Worm (Caenorhabditis elegans) whole organism, young adult: ENCODE results near the gene F11A5.9.

Experiments used
- B0019.2 ChIP-seq: fragments of 200-800 bp; sonication (Bioruptor generic); conservative IDR thresholded peaks from 2 replicates; pipeline ENCODE4 v1.3.6; 2022; ENCODE audit warnings: missing genetic modification reagents, missing genetic modification characterization, missing compliant biosample characterization
- B0261.1 ChIP-seq: sonication (generic microtip); optimal IDR thresholded peaks from 2 replicates; lab custom pipeline; 2016; ENCODE audit warnings: mild to moderate bottlenecking, missing genetic modification characterization, moderate library complexity, missing compliant biosample characterization
- C06A6.2 ChIP-seq: fragments of 200-800 bp; sonication (Bioruptor generic); conservative IDR thresholded peaks from 2 replicates; pipeline ENCODE4 v1.3.6; 2022; ENCODE audit warnings: missing genetic modification characterization, missing compliant biosample characterization
- C17E4.6 ChIP-seq: fragments of 200-800 bp; sonication (Bioruptor generic); IDR thresholded peaks from 2 replicates; pipeline ENCODE4 v1.3.6; 2022; ENCODE audit warnings: missing genetic modification reagents, missing genetic modification characterization, missing compliant biosample characterization
- F39B2.1 ChIP-seq: fragments of 200-800 bp; sonication (Bioruptor generic); IDR thresholded peaks from 2 replicates; pipeline ENCODE4 v1.3.6; 2022; ENCODE audit warnings: missing genetic modification reagents, missing genetic modification characterization, missing compliant biosample characterization
- K12H6.12 ChIP-seq: fragments of 200-800 bp; sonication (Bioruptor generic); optimal IDR thresholded peaks from 2 replicates; lab custom pipeline; 2018; ENCODE audit warnings: mild to moderate bottlenecking, missing genetic modification characterization, missing compliant biosample characterization
- T07F8.4 ChIP-seq: sonication (generic microtip); optimal IDR thresholded peaks from 2 replicates; lab custom pipeline; 2016; ENCODE audit warnings: mild to moderate bottlenecking, missing genetic modification characterization, moderate library complexity, missing compliant biosample characterization
- T26A5.8 ChIP-seq: sonication (generic microtip); optimal IDR thresholded peaks from 2 replicates; lab custom pipeline; 2016; ENCODE audit warnings: missing genetic modification characterization, missing compliant biosample characterization
- Y53F4B.3 ChIP-seq: fragments of 200-800 bp; sonication (Bioruptor generic); IDR thresholded peaks from 2 replicates; pipeline ENCODE4 v1.3.6; 2022; ENCODE audit warnings: missing genetic modification reagents, missing genetic modification characterization, missing compliant biosample characterization
- Y53G8AR.9 ChIP-seq: fragments of 200-800 bp; sonication (Bioruptor generic); conservative IDR thresholded peaks from 2 replicates; pipeline ENCODE4 v1.3.6; 2022; ENCODE audit warnings: missing genetic modification reagents, missing genetic modification characterization, missing compliant biosample characterization
- Y79H2A.3 ChIP-seq: fragments of 200-800 bp; sonication (Bioruptor generic); conservative IDR thresholded peaks from 2 replicates; pipeline ENCODE4 v1.3.6; 2022; ENCODE audit warnings: missing genetic modification reagents, missing genetic modification characterization, missing compliant biosample characterization
- ZK185.1 ChIP-seq: sonication (generic microtip); optimal IDR thresholded peaks from 2 replicates; lab custom pipeline; 2016; ENCODE audit warnings: mild to moderate bottlenecking, missing genetic modification characterization, missing compliant biosample characterization; ENCODE audit not compliant: poor library complexity, severe bottlenecking
- akir-1 ChIP-seq: fragments of 200-800 bp; sonication (Bioruptor generic); optimal IDR thresholded peaks from 2 replicates; lab custom pipeline; 2018; ENCODE audit warnings: mild to moderate bottlenecking, missing genetic modification characterization, moderate library complexity, missing compliant biosample characterization
- atf-7 ChIP-seq: sonication (generic microtip); optimal IDR thresholded peaks from 2 replicates; lab custom pipeline; 2017; ENCODE audit warnings: mild to moderate bottlenecking, missing genetic modification characterization, missing compliant biosample characterization
- attf-6 ChIP-seq: fragments of 200-800 bp; sonication (Bioruptor generic); IDR thresholded peaks from 2 replicates; pipeline ENCODE4 v1.3.6; 2022; ENCODE audit warnings: missing genetic modification reagents, missing genetic modification characterization, missing compliant biosample characterization
- bed-1 ChIP-seq: fragments of 200-800 bp; sonication (Bioruptor generic); IDR thresholded peaks from 2 replicates; pipeline ENCODE4 v1.3.6; 2022; ENCODE audit warnings: missing genetic modification reagents, missing genetic modification characterization, missing compliant biosample characterization
- ceh-40 ChIP-seq: fragments of 200-800 bp; sonication (Bioruptor generic); IDR thresholded peaks from 2 replicates; pipeline ENCODE4 v1.3.6; 2022; ENCODE audit warnings: missing genetic modification characterization, missing compliant biosample characterization
- efl-1 ChIP-seq: fragments of 150-350 bp; optimal IDR thresholded peaks from 2 replicates; lab custom pipeline; 2014; ENCODE audit warnings: missing biosample characterization, missing genetic modification reagents, missing genetic modification characterization
- egrh-3 ChIP-seq: fragments of 200-800 bp; sonication (Bioruptor generic); IDR thresholded peaks from 2 replicates; pipeline ENCODE4 v1.3.6; 2022; ENCODE audit warnings: missing genetic modification reagents, missing genetic modification characterization, missing compliant biosample characterization
- him-1 ChIP-seq: sonication (generic microtip); optimal IDR thresholded peaks from 2 replicates; lab custom pipeline; 2016; ENCODE audit warnings: missing genotype, missing genetic modification reagents, missing genetic modification characterization, missing compliant biosample characterization
- hrde-1 ChIP-seq: sonication (generic microtip); optimal IDR thresholded peaks from 2 replicates; lab custom pipeline; 2016; ENCODE audit warnings: missing genetic modification characterization, mild to moderate bottlenecking, missing compliant biosample characterization, moderate library complexity, missing genotype, missing genetic modification reagents, borderline replicate concordance
- hsf-1 ChIP-seq: fragments of 200-800 bp; sonication (Bioruptor generic); IDR thresholded peaks from 2 replicates; pipeline ENCODE4 v1.3.6; 2022; ENCODE audit warnings: missing genetic modification reagents, missing genetic modification characterization, missing compliant biosample characterization
- let-526 ChIP-seq: fragments of 200-800 bp; sonication (Bioruptor generic); IDR thresholded peaks from 2 replicates; pipeline ENCODE4 v1.3.6; 2022; ENCODE audit warnings: missing genetic modification reagents, missing genetic modification characterization, missing compliant biosample characterization
- mcd-1 ChIP-seq: fragments of 200-800 bp; sonication (Bioruptor generic); IDR thresholded peaks from 2 replicates; pipeline ENCODE4 v1.3.6; 2022; ENCODE audit warnings: missing genetic modification reagents, missing genetic modification characterization, missing compliant biosample characterization
- pha-4 ChIP-seq: fragments of 150-350 bp; sonication (generic microtip); optimal IDR thresholded peaks from 2 replicates; lab custom pipeline; 2014; ENCODE audit warnings: missing biosample characterization, missing genetic modification reagents, missing genetic modification characterization
- rec-8 ChIP-seq, 2 experiments: sonication (generic microtip); optimal IDR thresholded peaks; 2 replicates each; lab custom pipeline; 2016; ENCODE audit warnings: mild to moderate bottlenecking in 2 of 2, missing genetic modification characterization in 2 of 2, missing genetic modification reagents in 2 of 2, missing genotype in 2 of 2, missing biosample characterization in 1 of 2, missing compliant biosample characterization in 1 of 2, moderate library complexity in 1 of 2
- rpc-1 ChIP-seq, 2 experiments: fragments of 150-350 bp in 1 of 2; sonication (generic microtip) in 1 of 2; optimal IDR thresholded peaks; 2 replicates each; lab custom pipeline; 2014 to 2018; ENCODE audit warnings: missing biosample characterization in 1 of 2, missing genetic modification characterization in 1 of 2, missing genetic modification reagents in 1 of 2, missing genotype in 1 of 2
- sdz-38 ChIP-seq: sonication (generic microtip); optimal IDR thresholded peaks from 2 replicates; lab custom pipeline; 2016; ENCODE audit warnings: missing genotype, missing genetic modification characterization, missing compliant biosample characterization
- snpc-1.1 ChIP-seq: sonication (generic microtip); optimal IDR thresholded peaks from 2 replicates; lab custom pipeline; 2017; ENCODE audit warnings: missing genetic modification characterization, mild to moderate bottlenecking, missing compliant biosample characterization, antibody characterized with exemption, moderate library complexity, missing genotype, missing genetic modification reagents; ENCODE audit not compliant: insufficient read depth
- snpc-3.4 ChIP-seq: sonication (generic microtip); optimal IDR thresholded peaks from 2 replicates; lab custom pipeline; 2017; ENCODE audit warnings: missing genetic modification characterization, mild to moderate bottlenecking, missing compliant biosample characterization, antibody characterized with exemption, moderate library complexity, missing genotype, missing genetic modification reagents
- snpc-4 ChIP-seq, 5 experiments: fragments of 150-350 bp in 1 of 5; sonication (generic microtip) in 4 of 5; optimal IDR thresholded peaks; 2 replicates each; lab custom pipeline; 2014 to 2018; ENCODE audit warnings: missing genetic modification characterization in 5 of 5, missing biosample characterization in 3 of 5, antibody characterized with exemption in 2 of 5, mild to moderate bottlenecking in 2 of 5, missing compliant biosample characterization in 2 of 5, missing genotype in 2 of 5, moderate library complexity in 2 of 5, missing genetic modification reagents in 1 of 5
- somi-1 ChIP-seq: fragments of 200-800 bp; sonication (Bioruptor generic); optimal IDR thresholded peaks from 2 replicates; lab custom pipeline; 2018; ENCODE audit warnings: mild to moderate bottlenecking, missing genetic modification characterization, missing compliant biosample characterization
- tbp1 ChIP-seq: fragments of 200-800 bp; sonication (Bioruptor generic); optimal IDR thresholded peaks from 2 replicates; lab custom pipeline; 2018; ENCODE audit warnings: mild to moderate bottlenecking, missing genetic modification characterization, missing compliant biosample characterization
- unc-62 ChIP-seq: fragments of 150-350 bp; optimal IDR thresholded peaks from 2 replicates; lab custom pipeline; 2014; ENCODE audit warnings: missing biosample characterization, missing genetic modification reagents, missing genetic modification characterization
- ztf-26 ChIP-seq: sonication (generic microtip); optimal IDR thresholded peaks from 2 replicates; lab custom pipeline; 2017; ENCODE audit warnings: missing genetic modification characterization, missing compliant biosample characterization
- ztf-3 ChIP-seq: fragments of 200-800 bp; sonication (Bioruptor generic); optimal IDR thresholded peaks from 2 replicates; lab custom pipeline; 2018; ENCODE audit warnings: mild to moderate bottlenecking, missing genetic modification characterization, missing compliant biosample characterization

Gene F11A5.9

ce11 chrV:16213323-16213722 is 1.4 kb upstream of the F11A5.9 start:
- TF ChIP-seq him-1 (no peak), ceh-40 (no peak), rec-8 (tag; optimal IDR thresholded peaks at IDR 0.05; lab: Kevin White, UChicago) (no peak), K12H6.12 (tag; lab: Kevin White, UChicago) (no peak), F39B2.1 (GFP tag; lab: Robert Waterston, UW) (no peak), Y53F4B.3 (GFP tag; lab: Robert Waterston, UW) (no peak), unc-62 (GFP tag; lab: Kevin White, UChicago) (no peak), ztf-3 (GFP tag; lab: Kevin White, UChicago) (no peak), hsf-1 (no peak), C06A6.2 (GFP tag; lab: Robert Waterston, UW) (peak; percentile 58; the same call in 1 of the 2 replicates), snpc-1.1 (tag; lab: Kevin White, UChicago) (no peak), C17E4.6 (GFP tag; lab: Robert Waterston, UW) (no peak), T26A5.8 (tag; lab: Kevin White, UChicago) (no peak), Y79H2A.3 (GFP tag; lab: Robert Waterston, UW) (no peak), mcd-1 (GFP tag; lab: Robert Waterston, UW) (no peak), sdz-38 (tag; lab: Kevin White, UChicago) (no peak), pha-4 (tag; lab: Kevin White, UChicago) (no peak), hrde-1 (no peak), B0019.2 (no peak), somi-1 (peak; percentile 30), ztf-26 (tag; lab: Kevin White, UChicago) (peak; percentile 65), T07F8.4 (no peak), efl-1 (GFP tag; lab: Kevin White, UChicago) (no peak)

DNA sequence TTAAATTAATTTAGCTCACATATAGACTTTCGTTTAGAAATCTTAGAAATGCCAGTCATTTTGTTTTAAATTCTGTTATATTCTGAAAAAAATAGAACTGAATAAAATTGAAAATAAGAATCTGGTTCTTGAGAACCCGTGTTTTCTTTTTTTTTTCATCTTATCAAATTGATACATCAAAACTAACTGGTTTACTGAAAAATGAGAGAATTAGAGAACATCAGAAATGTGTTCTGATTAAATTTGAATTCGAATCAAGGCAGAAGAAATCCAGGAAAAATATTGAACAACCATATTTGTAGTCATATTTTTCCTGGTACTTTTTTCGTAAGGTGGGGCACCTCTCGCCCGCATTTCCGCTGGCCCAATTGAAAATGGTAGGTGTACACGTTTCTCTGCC is 3.8 kb downstream of the F11A5.9 start, which contains the start of gene F11A5.15:
Gene F11A5.15, minus strand, starts transcription at position 101 of the 400 bp plus-strand sequence.
- TF ChIP-seq atf-7 (tag; lab: Kevin White, UChicago) = no peak
- TF ChIP-seq ZK185.1 (tag; lab: Kevin White, UChicago) = no peak
- no peak for TF ChIP-seq Y79H2A.3 (GFP tag; lab: Robert Waterston, UW)
- no peak for TF ChIP-seq bed-1 (GFP tag; lab: Robert Waterston, UW)
- no peak for TF ChIP-seq let-526 (GFP tag; lab: Robert Waterston, UW)
- TF ChIP-seq efl-1 (GFP tag; lab: Kevin White, UChicago) = no peak
- TF ChIP-seq, all 124 proteins: peak for 0

DNA sequence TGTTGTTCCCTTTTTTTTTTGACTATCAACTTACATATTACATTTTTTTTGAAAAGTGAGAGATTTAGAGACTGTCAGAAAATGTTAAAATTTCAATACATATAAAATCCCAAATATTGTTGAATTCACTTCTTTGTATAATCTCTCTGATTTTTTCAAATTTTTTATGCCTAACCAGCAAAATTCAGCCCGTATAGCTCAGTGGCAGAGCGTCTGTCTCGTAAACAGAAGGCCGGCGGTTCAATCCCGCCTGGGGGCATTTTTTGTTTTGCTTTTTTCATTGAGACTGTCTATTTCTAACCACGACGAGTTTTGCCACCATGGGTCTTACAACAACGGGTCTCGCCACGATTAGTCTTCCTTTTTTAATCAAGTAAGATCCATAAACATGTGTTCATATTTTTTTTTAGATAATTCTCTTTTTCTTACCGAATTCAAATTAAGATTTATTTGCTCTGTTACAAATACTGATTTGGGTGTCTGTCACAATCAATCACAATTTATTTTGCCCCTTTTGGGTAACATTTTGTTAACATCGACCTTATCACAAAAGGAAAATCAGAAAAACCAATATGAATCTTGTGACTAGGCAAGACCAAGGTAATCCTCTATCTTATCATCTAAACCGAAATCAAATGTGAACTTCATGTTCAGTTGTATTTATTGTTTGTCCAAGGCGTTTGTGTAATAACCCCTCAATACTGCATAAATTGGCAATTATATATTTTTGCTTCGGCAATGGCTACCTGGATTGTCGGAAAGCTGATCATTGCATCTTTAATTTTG is 4.5 kb downstream of the F11A5.9 start, which contains the start of gene glc-1:
Gene glc-1, plus strand, starts transcription at position 663 of the 786 bp plus-strand sequence.
- TF ChIP-seq attf-6 (GFP tag; lab: Robert Waterston, UW) (0 out of 2 replicates have a peak, but pooled peaks have one; percentile 27), rpc-1 (optimal IDR thresholded peaks at IDR 0.05; lab: Kevin White, UChicago) (peak; percentile 29), rpc-1 (tag; optimal IDR thresholded peaks at IDR 0.05; lab: Kevin White, UChicago) (peak; percentile 74), egrh-3 (GFP tag; lab: Robert Waterston, UW) (no peak), Y79H2A.3 (GFP tag; lab: Robert Waterston, UW) (no peak), tbp1 (GFP tag; lab: Kevin White, UChicago) (peak; percentile 74), akir-1 (GFP tag; lab: Kevin White, UChicago) (no peak), efl-1 (GFP tag; lab: Kevin White, UChicago) (no peak), snpc-3.4 (no peak), B0261.1 (tag; lab: Kevin White, UChicago) (peak; percentile 42), Y53G8AR.9 (GFP tag; lab: Robert Waterston, UW) (no peak), snpc-4 (GFP tag; optimal IDR thresholded peaks at IDR 0.05; lab: Kevin White, UChicago) (no peak), snpc-4 (tag; optimal IDR thresholded peaks at IDR 0.05; lab: Kevin White, UChicago) (peak in 1 of 4 experiments; percentile 21)
